Fruit fly (Drosophila melanogaster) whole organism, embryonic: Measurements from ENCODE around the gene CG14082.
A peak's percentile ranks its signal among the peaks of the same experiment; 100 is the strongest.

ENCODE experiments used
- Aef1 ChIP-seq: fragments of 200-800 bp; sonication (Bioruptor generic); IDR thresholded peaks from 3 replicates; pipeline ENCODE4 v1.3.6; 2022; ENCODE audit warnings: missing biosample characterization, missing genetic modification characterization
- Blimp-1 ChIP-seq: fragments of 200-800 bp; sonication (Bioruptor generic); optimal IDR thresholded peaks from 3 replicates; lab custom pipeline; 2018; ENCODE audit warnings: missing biosample characterization, missing genetic modification characterization, mild to moderate bottlenecking, moderate library complexity, missing genetic modification reagents
- Bteb2 ChIP-seq: fragments of 200-800 bp; sonication (Bioruptor generic); optimal IDR thresholded peaks from 2 replicates; lab custom pipeline; 2016; ENCODE audit warnings: missing biosample characterization, missing genetic modification characterization
- CG10267 ChIP-seq: fragments of 200-800 bp; sonication (Bioruptor generic); optimal IDR thresholded peaks from 2 replicates; lab custom pipeline; 2018; ENCODE audit warnings: missing biosample characterization, mild to moderate bottlenecking, missing genetic modification characterization, moderate library complexity
- CG10274 ChIP-seq: fragments of 200-800 bp; sonication (Bioruptor generic); optimal IDR thresholded peaks from 3 replicates; lab custom pipeline; 2017; ENCODE audit warnings: missing biosample characterization, mild to moderate bottlenecking, missing genetic modification characterization
- CG10979 ChIP-seq: fragments of 200-800 bp; sonication (Bioruptor generic); optimal IDR thresholded peaks from 2 replicates; lab custom pipeline; 2018; ENCODE audit warnings: missing biosample characterization, mild to moderate bottlenecking, missing genetic modification characterization, moderate library complexity
- CG11247 ChIP-seq: fragments of 200-800 bp; sonication (Bioruptor generic); IDR thresholded peaks from 2 replicates; pipeline ENCODE4 v1.3.6; 2022; ENCODE audit warnings: missing biosample characterization, missing genetic modification characterization
- CG11560 ChIP-seq: fragments of 200-800 bp; sonication (Bioruptor generic); IDR thresholded peaks from 3 replicates; pipeline ENCODE4 v1.3.6; 2022; ENCODE audit warnings: missing biosample characterization, missing genetic modification characterization
- CG12155 ChIP-seq: fragments of 200-800 bp; sonication (Bioruptor generic); optimal IDR thresholded peaks from 3 replicates; lab custom pipeline; 2016; ENCODE audit warnings: missing biosample characterization, missing genetic modification characterization
- CG13775 ChIP-seq: fragments of 200-800 bp; sonication (Bioruptor generic); optimal IDR thresholded peaks from 3 replicates; lab custom pipeline; 2017; ENCODE audit warnings: missing biosample characterization, mild to moderate bottlenecking, missing genetic modification characterization
- CG14050 ChIP-seq: fragments of 200-800 bp; sonication (Bioruptor generic); IDR thresholded peaks from 3 replicates; pipeline ENCODE4 v1.3.6; 2022; ENCODE audit warnings: missing biosample characterization, missing genetic modification characterization
- CG15479 ChIP-seq: fragments of 200-800 bp; sonication (Bioruptor generic); optimal IDR thresholded peaks from 3 replicates; lab custom pipeline; 2019; ENCODE audit warnings: missing biosample characterization, mild to moderate bottlenecking, missing genetic modification characterization, moderate library complexity
- CG15601 ChIP-seq: fragments of 200-800 bp; sonication (Bioruptor generic); optimal IDR thresholded peaks from 3 replicates; lab custom pipeline; 2019; ENCODE audit warnings: missing biosample characterization, mild to moderate bottlenecking, missing genetic modification characterization, moderate library complexity
- CG17186 ChIP-seq: fragments of 200-800 bp; sonication (Bioruptor generic); optimal IDR thresholded peaks from 3 replicates; lab custom pipeline; 2017; ENCODE audit warnings: missing biosample characterization, missing genetic modification reagents, missing genetic modification characterization
- CG17359 ChIP-seq: fragments of 200-800 bp; sonication (Bioruptor generic); optimal IDR thresholded peaks from 3 replicates; lab custom pipeline; 2018; ENCODE audit warnings: missing biosample characterization, mild to moderate bottlenecking, missing genetic modification characterization, moderate library complexity
- CG18262 ChIP-seq: fragments of 200-800 bp; optimal IDR thresholded peaks from 3 replicates; lab custom pipeline; 2019; ENCODE audit warnings: missing biosample characterization, mild to moderate bottlenecking, missing genetic modification characterization, moderate library complexity
- CG34376 ChIP-seq: fragments of 200-800 bp; sonication (Bioruptor generic); optimal IDR thresholded peaks from 2 replicates; lab custom pipeline; 2018; ENCODE audit warnings: missing biosample characterization, mild to moderate bottlenecking, missing genetic modification characterization
- CG4282 ChIP-seq: fragments of 200-800 bp; sonication (Bioruptor generic); optimal IDR thresholded peaks from 2 replicates; lab custom pipeline; 2016; ENCODE audit warnings: missing biosample characterization, missing genetic modification characterization
- CG4424 ChIP-seq: fragments of 200-800 bp; sonication (Bioruptor generic); optimal IDR thresholded peaks from 3 replicates; lab custom pipeline; 2016; ENCODE audit warnings: missing biosample characterization, missing genetic modification characterization
- CG5180 ChIP-seq: fragments of 200-800 bp; sonication (Bioruptor generic); optimal IDR thresholded peaks from 3 replicates; lab custom pipeline; 2017; ENCODE audit warnings: missing biosample characterization, missing genetic modification characterization, mild to moderate bottlenecking, moderate library complexity, missing genetic modification reagents
- CG6765 ChIP-seq: fragments of 200-800 bp; sonication (Bioruptor generic); optimal IDR thresholded peaks from 3 replicates; lab custom pipeline; 2017; ENCODE audit warnings: missing biosample characterization, mild to moderate bottlenecking, missing genetic modification characterization
- CG6854 ChIP-seq: fragments of 200-800 bp; sonication (Bioruptor generic); optimal IDR thresholded peaks from 3 replicates; lab custom pipeline; 2017; ENCODE audit warnings: missing biosample characterization, mild to moderate bottlenecking, missing genetic modification characterization
- CG7786 ChIP-seq: fragments of 200-800 bp; sonication (Bioruptor generic); optimal IDR thresholded peaks from 2 replicates; lab custom pipeline; 2016; ENCODE audit warnings: missing biosample characterization, missing genetic modification characterization
- CkIIα-i1 ChIP-seq: fragments of 200-800 bp; sonication (Bioruptor generic); IDR thresholded peaks from 2 replicates; pipeline ENCODE4 v1.3.6; 2022; ENCODE audit warnings: missing biosample characterization, missing genetic modification characterization
- D19B ChIP-seq: fragments of 200-800 bp; sonication (Bioruptor generic); optimal IDR thresholded peaks from 2 replicates; lab custom pipeline; 2017; ENCODE audit warnings: missing biosample characterization, mild to moderate bottlenecking, missing genetic modification characterization
- ERR ChIP-seq: fragments of 200-800 bp; sonication (Bioruptor generic); optimal IDR thresholded peaks from 2 replicates; lab custom pipeline; 2016; ENCODE audit warnings: missing biosample characterization, missing genetic modification characterization
- Ets97D ChIP-seq: fragments of 200-800 bp; sonication (Bioruptor generic); optimal IDR thresholded peaks from 3 replicates; lab custom pipeline; 2016; ENCODE audit warnings: missing biosample characterization, missing genetic modification characterization
- Hr3 ChIP-seq: fragments of 200-800 bp; sonication (Bioruptor generic); optimal IDR thresholded peaks from 3 replicates; lab custom pipeline; 2016; ENCODE audit warnings: missing biosample characterization, missing genetic modification characterization
- Med ChIP-seq: fragments of 200-800 bp; sonication (Bioruptor generic); peaks from one replicate; lab custom pipeline; 2016; ENCODE audit warnings: missing biosample characterization, missing genetic modification characterization, mild to moderate bottlenecking, inconsistent platforms, moderate library complexity
- Optix ChIP-seq: fragments of 200-800 bp; sonication (Bioruptor generic); IDR thresholded peaks from 3 replicates; pipeline ENCODE4 v1.3.6; 2022; ENCODE audit warnings: missing biosample characterization, missing genetic modification characterization
- Trl ChIP-seq, 3 experiments: fragments of >200 bp in 2 of 3; fragments of 200-800 bp in 1 of 3; sonication (Bioruptor generic) in 1 of 3; optimal IDR thresholded peaks; 2 replicates in 1 of 3; 3 replicates in 2 of 3; lab custom pipeline; 2016 to 2017; ENCODE audit warnings: missing biosample characterization in 1 of 3, missing genetic modification characterization in 1 of 3
- bab2 ChIP-seq: fragments of 200-800 bp; sonication (Bioruptor generic); optimal IDR thresholded peaks from 2 replicates; lab custom pipeline; 2016; ENCODE audit warnings: missing biosample characterization, missing genetic modification characterization
- bcd ChIP-seq: fragments of 200-800 bp; sonication (Bioruptor generic); optimal IDR thresholded peaks from 2 replicates; lab custom pipeline; 2017; ENCODE audit warnings: missing biosample characterization, mild to moderate bottlenecking, missing genetic modification characterization
- bowl ChIP-seq: fragments of 200-800 bp; sonication (Bioruptor generic); IDR thresholded peaks from 2 replicates; pipeline ENCODE4 v1.3.6; 2022; ENCODE audit warnings: missing biosample characterization, missing genetic modification characterization
- bsh ChIP-seq, 2 experiments: fragments of 200-800 bp; sonication (Bioruptor generic); optimal IDR thresholded peaks; 2 replicates each; lab custom pipeline; 2017 to 2018; ENCODE audit warnings: mild to moderate bottlenecking in 2 of 2, missing biosample characterization in 2 of 2, missing genetic modification characterization in 2 of 2, moderate library complexity in 1 of 2
- crol ChIP-seq: fragments of 200-800 bp; sonication (Bioruptor generic); IDR thresholded peaks from 2 replicates; pipeline ENCODE4 v1.3.6; 2022; ENCODE audit warnings: missing biosample characterization, missing genetic modification characterization
- crp ChIP-seq, 2 experiments: fragments of 200-800 bp; sonication (Bioruptor generic); optimal IDR thresholded peaks; 2 replicates in 1 of 2; 3 replicates in 1 of 2; lab custom pipeline; 2017; ENCODE audit warnings: missing biosample characterization in 2 of 2, missing genetic modification characterization in 2 of 2, mild to moderate bottlenecking in 1 of 2, moderate library complexity in 1 of 2
- dmrt11E ChIP-seq: fragments of 200-800 bp; sonication (Bioruptor generic); optimal IDR thresholded peaks from 3 replicates; lab custom pipeline; 2018; ENCODE audit warnings: missing biosample characterization, mild to moderate bottlenecking, missing genetic modification characterization, moderate library complexity
- exex ChIP-seq: fragments of 200-800 bp; sonication (Bioruptor generic); optimal IDR thresholded peaks from 4 replicates; lab custom pipeline; 2018; ENCODE audit warnings: missing biosample characterization, mild to moderate bottlenecking, missing genetic modification characterization, moderate library complexity
- fu2 ChIP-seq: fragments of 200-800 bp; sonication (Bioruptor generic); optimal IDR thresholded peaks from 2 replicates; lab custom pipeline; 2016; ENCODE audit warnings: missing biosample characterization, missing genetic modification characterization
- nerfin-2 ChIP-seq: fragments of 200-800 bp; sonication (Bioruptor generic); IDR thresholded peaks from 2 replicates; pipeline ENCODE4 v1.3.6; 2022; ENCODE audit warnings: missing biosample characterization, missing genetic modification characterization; ENCODE audit not compliant: partially characterized antibody
- p53 ChIP-seq: fragments of 200-800 bp; sonication (Bioruptor generic); optimal IDR thresholded peaks from 2 replicates; lab custom pipeline; 2016; ENCODE audit warnings: missing biosample characterization, missing genetic modification characterization
- run ChIP-seq: fragments of 200-800 bp; sonication (Bioruptor generic); optimal IDR thresholded peaks from 3 replicates; lab custom pipeline; 2018; ENCODE audit warnings: missing biosample characterization, mild to moderate bottlenecking, missing genetic modification characterization
- sens-2 ChIP-seq: fragments of 200-800 bp; sonication (Bioruptor generic); IDR thresholded peaks from 2 replicates; pipeline ENCODE4 v1.3.6; 2022; ENCODE audit warnings: missing biosample characterization, missing genetic modification characterization
- shn ChIP-seq: fragments of 200-800 bp; sonication (Bioruptor generic); optimal IDR thresholded peaks from 3 replicates; lab custom pipeline; 2016; ENCODE audit warnings: missing biosample characterization, missing genetic modification characterization
- sim ChIP-seq: fragments of 200-800 bp; sonication (Bioruptor generic); IDR thresholded peaks from 2 replicates; pipeline ENCODE4 v1.3.6; 2022; ENCODE audit warnings: missing biosample characterization, missing genetic modification characterization
- tgo ChIP-seq: fragments of 200-800 bp; sonication (Bioruptor generic); IDR thresholded peaks from 3 replicates; pipeline ENCODE4 v1.3.6; 2022; ENCODE audit warnings: missing biosample characterization, missing genetic modification characterization
- tll ChIP-seq, 2 experiments: fragments of 200-800 bp in 1 of 2; fragments of >200 bp in 1 of 2; sonication (Bioruptor generic) in 1 of 2; optimal IDR thresholded peaks; 2 replicates each; lab custom pipeline; 2017 to 2019; ENCODE audit warnings: missing biosample characterization in 2 of 2, missing genetic modification characterization in 2 of 2, mild to moderate bottlenecking in 1 of 2, moderate library complexity in 1 of 2

The CG14082 gene

dm6 chr3L:19073029-19073908, 65.5 kb downstream of the CG14082 start (continued):
- TF ChIP-seq CG5180 (GFP tag; lab: Kevin White, UChicago) (peak; percentile 58), CG6854 (GFP tag; lab: Kevin White, UChicago) (no peak), CG18262 (no peak), CG4282 (GFP tag; lab: Kevin White, UChicago) (no peak), bab2 (GFP tag; lab: Kevin White, UChicago) (no peak), CG6765 (GFP tag; lab: Kevin White, UChicago) (no peak), sens-2 (GFP tag; lab: Robert Waterston, UW) (no peak), CG11247 (GFP tag; lab: Robert Waterston, UW) (0 out of 2 replicates have a peak, but pooled peaks have one; percentile 23), bsh (GFP tag; optimal IDR thresholded peaks at IDR 0.05; lab: Kevin White, UChicago) (peak in 1 of 2 experiments; percentile 7), Bteb2 (no peak), Med (GFP tag; lab: Kevin White, UChicago) (peak; percentile 75), CG4424 (GFP tag; lab: Kevin White, UChicago) (no peak), Hr3 (GFP tag; lab: Kevin White, UChicago) (no peak), CG10267 (tag; lab: Kevin White, UChicago) (no peak), crol (no peak), CG15479 (GFP tag; lab: Kevin White, UChicago) (no peak), Aef1 (GFP tag; lab: Robert Waterston, UW) (no peak), nerfin-2 (GFP tag; lab: Robert Waterston, UW) (no peak), shn (no peak), bcd (GFP tag; lab: Kevin White, UChicago) (no peak), CG34376 (no peak), CG17186 (no peak), D19B (GFP tag; lab: Kevin White, UChicago) (no peak), CG10274 (GFP tag; lab: Kevin White, UChicago) (no peak), Trl (optimal IDR thresholded peaks at IDR 0.05; lab: Kevin White, UChicago) (no peak), Trl (GFP tag; optimal IDR thresholded peaks at IDR 0.05; lab: Kevin White, UChicago) (no peak), CG11560 (tag; lab: Robert Waterston, UW) (no peak), CG7786 (no peak), Blimp-1 (no peak), run (no peak), crp (GFP tag; optimal IDR thresholded peaks at IDR 0.05; lab: Kevin White, UChicago) (no peak), bowl (GFP tag; lab: Robert Waterston, UW) (peak; percentile 26; the same call in 1 of the 2 replicates), dmrt11E (tag; lab: Kevin White, UChicago) (no peak), p53 (GFP tag; lab: Kevin White, UChicago) (no peak), CG15601 (tag; lab: Kevin White, UChicago) (peak; percentile 18), CG10979 (tag; lab: Kevin White, UChicago) (no peak), CG12155 (GFP tag; lab: Kevin White, UChicago) (no peak), CkIIα-i1 (no peak), tgo (GFP tag; lab: Robert Waterston, UW) (no peak), Optix (GFP tag; lab: Robert Waterston, UW) (no peak), tll (GFP tag; optimal IDR thresholded peaks at IDR 0.05; lab: Kevin White, UChicago) (no peak), exex (tag; lab: Kevin White, UChicago) (no peak), CG17359 (tag; lab: Kevin White, UChicago) (peak; percentile 53), ERR (no peak), sim (GFP tag; lab: Robert Waterston, UW) (no peak), fu2 (GFP tag; lab: Kevin White, UChicago) (no peak), Ets97D (no peak), CG14050 (GFP tag; lab: Robert Waterston, UW) (no peak), CG13775 (GFP tag; lab: Kevin White, UChicago) (no peak)
